Fruit fly (Drosophila melanogaster): ENCODE data around the gene PIG-Wa.

The PIG-Wa gene

DNA sequence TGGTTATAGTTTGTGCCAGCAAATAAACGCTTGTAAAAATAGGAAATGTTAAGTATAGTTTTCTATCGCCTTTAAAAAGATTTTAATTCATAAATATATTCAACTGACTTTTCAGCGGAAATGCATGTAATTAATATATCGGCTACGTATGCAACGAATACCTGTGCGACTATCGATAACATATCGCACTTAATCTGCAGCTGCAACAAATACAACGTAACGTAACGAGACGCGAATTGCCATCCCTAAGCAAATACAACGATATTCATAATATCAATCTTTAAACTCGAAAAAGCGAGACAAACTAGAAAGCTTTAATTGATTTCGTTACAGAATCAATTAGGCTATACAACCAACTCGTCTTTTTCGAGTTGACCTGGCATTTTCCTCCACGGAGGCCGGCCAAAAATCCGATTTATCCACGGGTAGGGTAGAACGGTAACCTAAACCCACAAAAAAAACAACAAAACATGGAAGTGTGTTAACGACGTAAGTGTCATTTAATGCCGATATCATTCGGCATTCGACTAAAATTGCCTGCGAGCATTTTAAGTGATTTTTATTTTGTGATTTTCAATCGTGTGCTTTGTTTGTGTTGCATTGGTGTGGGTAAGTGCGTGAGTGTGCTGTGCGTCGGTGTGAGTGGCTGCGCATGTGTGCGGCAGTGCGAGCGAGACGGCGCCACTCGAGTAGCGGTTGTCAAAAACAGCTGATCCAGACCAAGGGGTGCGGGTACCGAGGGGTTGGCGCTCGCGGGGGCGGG lies 7.2 kb upstream of the PIG-Wa start, which contains the start of gene Atxn7 (continued):
- TF ChIP-seq Sin3A (optimal IDR thresholded peaks at IDR 0.05) (peak; percentile 34), CG17568 (GFP tag; optimal IDR thresholded peaks at IDR 0.05) (no peak), CG2116 (GFP tag; optimal IDR thresholded peaks at IDR 0.05) (peak; percentile 93), D19A (tag; optimal IDR thresholded peaks at IDR 0.05) (peak; percentile 46), gsb (GFP tag; IDR thresholded peaks at IDR 0.05) (no peak), gem (tag; optimal IDR thresholded peaks at IDR 0.05) (peak; percentile 55), so (GFP tag; IDR thresholded peaks at IDR 0.05) (peak; percentile 52), sc (optimal IDR thresholded peaks at IDR 0.05) (no peak), sc (GFP tag; optimal IDR thresholded peaks at IDR 0.05) (peak; percentile 75), H2.0 (GFP tag; IDR thresholded peaks at IDR 0.05) (peak; percentile 8; the same call in 1 of the 2 replicates), tx (GFP tag; optimal IDR thresholded peaks at IDR 0.05) (peak; percentile 21), al (GFP tag; IDR thresholded peaks at IDR 0.05) (peak; percentile 44; the same call in 1 of the 2 replicates), Drgx (GFP tag; IDR thresholded peaks at IDR 0.05) (0 out of 2 replicates have a peak, but pooled peaks have one; percentile 17), Chrac-16 (GFP tag; optimal IDR thresholded peaks at IDR 0.05) (no peak), tup (GFP tag; optimal IDR thresholded peaks at IDR 0.05) (no peak), tgo (GFP tag; IDR thresholded peaks at IDR 0.05) (peak; percentile 28; the same call in 1 of the 3 replicates), ase (GFP tag; IDR thresholded peaks at IDR 0.05) (peak; percentile 63; the same call in 1 of the 3 replicates), lov (optimal IDR thresholded peaks at IDR 0.05) (no peak), lov (GFP tag; IDR thresholded peaks at IDR 0.05) (peak; percentile 83; the same call in 2 of the 3 replicates), Hsf (GFP tag; optimal IDR thresholded peaks at IDR 0.05) (peak; percentile 74), row (GFP tag; IDR thresholded peaks at IDR 0.05) (peak; percentile 62), Meics (GFP tag; optimal IDR thresholded peaks at IDR 0.05) (peak; percentile 70), pho (GFP tag; optimal IDR thresholded peaks at IDR 0.05) (peak; percentile 57), CG3995 (GFP tag; optimal IDR thresholded peaks at IDR 0.05) (peak; percentile 92), eyg (GFP tag; optimal IDR thresholded peaks at IDR 0.05) (peak; percentile 61), CG13894 (tag; optimal IDR thresholded peaks at IDR 0.05) (peak; percentile 36), Med (GFP tag) (peak; percentile 97), CG6272 (GFP tag; IDR thresholded peaks at IDR 0.05) (peak; percentile 37; the same call in 1 of the 2 replicates), D19B (GFP tag; optimal IDR thresholded peaks at IDR 0.05) (no peak), ken (GFP tag; IDR thresholded peaks at IDR 0.05) (peak; percentile 62; the same call in 2 of the 3 replicates), CG18764 (GFP tag; optimal IDR thresholded peaks at IDR 0.05) (no peak), E2f1 (GFP tag; IDR thresholded peaks at IDR 0.05) (peak; percentile 36; the same call in 1 of the 2 replicates), p53 (GFP tag; optimal IDR thresholded peaks at IDR 0.05) (peak; percentile 61), bowl (GFP tag; IDR thresholded peaks at IDR 0.05) (no peak), Vsx1 (GFP tag; optimal IDR thresholded peaks at IDR 0.05) (peak; percentile 81), stc (GFP tag; IDR thresholded peaks at IDR 0.05) (peak; percentile 56; the same call in 1 of the 2 replicates), lmd (GFP tag; IDR thresholded peaks at IDR 0.05) (peak; percentile 19; the same call in 1 of the 2 replicates), CG3847 (GFP tag; IDR thresholded peaks at IDR 0.05) (peak; percentile 36; the same call in 1 of the 2 replicates), CG11247 (GFP tag; IDR thresholded peaks at IDR 0.05) (peak; percentile 54), C15 (GFP tag; IDR thresholded peaks at IDR 0.05) (no peak), CG14710 (tag; optimal IDR thresholded peaks at IDR 0.05) (peak; percentile 52), stwl (tag; optimal IDR thresholded peaks at IDR 0.05) (peak; percentile 97), hbn (GFP tag; IDR thresholded peaks at IDR 0.05; ENCODE audit: partially characterized antibody) (peak; percentile 96), Adf1 (GFP tag; IDR thresholded peaks at IDR 0.05) (peak; percentile 58), nmo (GFP tag; optimal IDR thresholded peaks at IDR 0.05) (peak; percentile 73), CG17361 (GFP tag; IDR thresholded peaks at IDR 0.05) (peak; percentile 68; the same call in 2 of the 3 replicates), CG34376 (GFP tag; optimal IDR thresholded peaks at IDR 0.05) (peak; percentile 32), Pdp1 (GFP tag; optimal IDR thresholded peaks at IDR 0.05) (peak; percentile 24 to 89), trh (GFP tag; optimal IDR thresholded peaks at IDR 0.05) (peak; percentile 25), jumu (GFP tag; optimal IDR thresholded peaks at IDR 0.05) (no peak)
